Worm (Caenorhabditis elegans): ENCODE results near the gene ZK930.4.

The ZK930.4 gene

DNA sequence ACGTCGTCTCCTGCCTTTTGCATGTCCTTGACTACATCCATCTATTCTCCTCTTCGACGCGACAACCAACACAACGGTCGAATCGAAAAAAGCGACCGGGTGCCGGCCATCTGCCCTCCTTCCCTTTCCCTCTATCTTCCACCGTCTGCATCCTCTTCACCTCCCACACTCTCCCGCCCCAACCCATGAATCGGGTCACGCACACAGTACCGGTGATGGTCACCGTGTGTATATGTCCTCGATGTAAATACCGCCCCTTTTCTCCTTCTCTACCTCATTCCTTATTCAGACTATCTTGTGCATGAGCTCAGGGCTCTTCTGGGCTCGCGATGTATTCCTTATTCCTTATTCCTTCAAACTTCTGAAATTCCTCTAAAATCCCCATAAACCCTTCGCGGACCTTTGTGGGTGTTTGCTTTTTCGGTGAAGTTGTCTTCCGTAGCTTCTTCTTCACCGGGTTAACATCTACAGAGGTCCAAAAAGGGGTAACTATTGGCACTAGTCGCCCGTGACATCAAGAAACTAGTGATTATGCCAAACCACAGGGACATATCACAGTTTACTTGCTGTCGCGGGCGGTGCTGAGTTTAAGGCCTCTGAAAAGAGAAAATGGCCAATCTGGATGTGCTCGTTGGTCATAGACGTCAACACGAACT lies 16.8 kb upstream of the ZK930.4 start (continued):
- TF ChIP-seq ceh-14 (tag; optimal IDR thresholded peaks at IDR 0.05) (no peak), pag-3 (tag; optimal IDR thresholded peaks at IDR 0.05; ENCODE audit: borderline replicate concordance) (no peak), ceh-19 (GFP tag; optimal IDR thresholded peaks at IDR 0.05) (no peak), unc-42 (tag; optimal IDR thresholded peaks at IDR 0.05) (no peak), eyg-1 (tag; optimal IDR thresholded peaks at IDR 0.05) (peak; percentile 19), ets-4 (tag; optimal IDR thresholded peaks at IDR 0.05) (no peak), K09A11.1 (tag; optimal IDR thresholded peaks at IDR 0.05; ENCODE audit: insufficient read depth) (no peak), ama-1 (optimal IDR thresholded peaks at IDR 0.05) (peak; percentile 67), sdc-2 (tag; optimal IDR thresholded peaks at IDR 0.05) (peak; percentile 31), dve-1 (tag; optimal IDR thresholded peaks at IDR 0.05) (no peak), pha-2 (tag; optimal IDR thresholded peaks at IDR 0.05) (no peak), unc-55 (GFP tag; optimal IDR thresholded peaks at IDR 0.05) (peak; percentile 60), F13H6.1 (tag; optimal IDR thresholded peaks at IDR 0.05) (no peak), ceh-22 (tag; optimal IDR thresholded peaks at IDR 0.05) (no peak), ceh-48 (tag; optimal IDR thresholded peaks at IDR 0.05) (no peak), lin-11 (tag; optimal IDR thresholded peaks at IDR 0.05) (no peak), ceh-18 (tag; optimal IDR thresholded peaks at IDR 0.05) (peak; percentile 26), pha-4 (tag; optimal IDR thresholded peaks at IDR 0.05) (no peak), ttx-3 (tag; optimal IDR thresholded peaks at IDR 0.05) (no peak), dmd-4 (tag; optimal IDR thresholded peaks at IDR 0.05; ENCODE audit: borderline replicate concordance) (peak; percentile 8), nhr-232 (tag; optimal IDR thresholded peaks at IDR 0.05) (no peak), ahr-1 (tag; optimal IDR thresholded peaks at IDR 0.05) (no peak), hlh-8 (tag; optimal IDR thresholded peaks at IDR 0.05) (no peak), ceh-30 (tag; optimal IDR thresholded peaks at IDR 0.05) (no peak), ceh-31 (tag; optimal IDR thresholded peaks at IDR 0.05) (peak; percentile 23), K02D7.2 (tag; optimal IDR thresholded peaks at IDR 0.05) (no peak), tbx-2 (tag; optimal IDR thresholded peaks at IDR 0.05) (peak; percentile 11), unc-86 (tag; optimal IDR thresholded peaks at IDR 0.05) (no peak), unc-3 (GFP tag; conservative IDR thresholded peaks at IDR 0.05) (no peak), unc-3 (tag; optimal IDR thresholded peaks at IDR 0.05) (no peak), lim-6 (tag; optimal IDR thresholded peaks at IDR 0.05) (no peak), npax-4 (tag; optimal IDR thresholded peaks at IDR 0.05) (no peak), hlh-13 (GFP tag; optimal IDR thresholded peaks at IDR 0.05) (no peak), ceh-9 (tag; optimal IDR thresholded peaks at IDR 0.05) (no peak), zip-5 (tag; optimal IDR thresholded peaks at IDR 0.05) (no peak)

ce11 chrII:11890596-11890995 lies 15.7 kb upstream of the ZK930.4 start:
- TF ChIP-seq dve-1 (tag; optimal IDR thresholded peaks at IDR 0.05) (no peak), ttx-3 (tag; optimal IDR thresholded peaks at IDR 0.05) (no peak), hlh-13 (GFP tag; optimal IDR thresholded peaks at IDR 0.05) (no peak), hlh-30 (tag; optimal IDR thresholded peaks at IDR 0.05; ENCODE audit: insufficient read depth) (peak; percentile 22), tbx-2 (tag; optimal IDR thresholded peaks at IDR 0.05) (peak; percentile 50), ref-2 (tag; optimal IDR thresholded peaks at IDR 0.05) (peak; percentile 81), eyg-1 (tag; optimal IDR thresholded peaks at IDR 0.05) (no peak), nhr-232 (tag; optimal IDR thresholded peaks at IDR 0.05) (no peak), lim-6 (tag; optimal IDR thresholded peaks at IDR 0.05) (no peak), ceh-31 (tag; optimal IDR thresholded peaks at IDR 0.05) (peak; percentile 52), pag-3 (tag; optimal IDR thresholded peaks at IDR 0.05; ENCODE audit: borderline replicate concordance) (no peak), pqm-1 (tag; optimal IDR thresholded peaks at IDR 0.05) (no peak)

ce11 chrII:11893323-11893722 lies 13.0 kb upstream of the ZK930.4 start, which contains the start of gene ZK930.2:
ZK930.2 (minus strand) TSS chrII:11893423.
- TF ChIP-seq ceh-19 (GFP tag; optimal IDR thresholded peaks at IDR 0.05) = no peak
- no peak for TF ChIP-seq eyg-1 (tag; optimal IDR thresholded peaks at IDR 0.05)
- no peak for TF ChIP-seq ceh-18 (tag; optimal IDR thresholded peaks at IDR 0.05)
- TF ChIP-seq tbx-2 (tag; optimal IDR thresholded peaks at IDR 0.05) = no peak
- no peak for TF ChIP-seq ceh-30 (tag; optimal IDR thresholded peaks at IDR 0.05)
- TF ChIP-seq ceh-2 (tag; optimal IDR thresholded peaks at IDR 0.05) = no peak
- no peak for TF ChIP-seq ceh-31 (tag; optimal IDR thresholded peaks at IDR 0.05)
- no peak for TF ChIP-seq ref-2 (tag; optimal IDR thresholded peaks at IDR 0.05)
- TF ChIP-seq elt-4 (tag; optimal IDR thresholded peaks at IDR 0.05) = no peak
- TF ChIP-seq fax-1 (tag; optimal IDR thresholded peaks at IDR 0.05) = no peak
- no peak for TF ChIP-seq rnt-1 (tag; optimal IDR thresholded peaks at IDR 0.05)
- TF ChIP-seq pha-4 (tag; optimal IDR thresholded peaks at IDR 0.05) = no peak
- no peak for TF ChIP-seq sdc-2 (tag; optimal IDR thresholded peaks at IDR 0.05)
- TF ChIP-seq pax-1 (tag; optimal IDR thresholded peaks at IDR 0.05) = no peak
- TF ChIP-seq nfya-1 (tag; optimal IDR thresholded peaks at IDR 0.05) = no peak
- TF ChIP-seq hlh-30 (tag; optimal IDR thresholded peaks at IDR 0.05; ENCODE audit: insufficient read depth) = no peak
- TF ChIP-seq ceh-22 (tag; optimal IDR thresholded peaks at IDR 0.05) = no peak
- no peak for TF ChIP-seq F13H6.1 (tag; optimal IDR thresholded peaks at IDR 0.05)
- TF ChIP-seq hlh-15 (tag; optimal IDR thresholded peaks at IDR 0.05) = no peak
- TF ChIP-seq syd-9 (tag; optimal IDR thresholded peaks at IDR 0.05) = no peak

Measured in whole organism, late embryonic.